Worm (Caenorhabditis elegans) whole organism, L4 larva: ENCODE data around the gene R08F11.4.

Experiments
- ceh-82 ChIP-seq: sonication (generic microtip); optimal IDR thresholded peaks from 2 replicates; lab custom pipeline; 2017; ENCODE audit warnings: missing biosample characterization, missing genetic modification characterization
- dmd-9 ChIP-seq: fragments of 200-800 bp; sonication (Bioruptor generic); IDR thresholded peaks from 2 replicates; pipeline ENCODE4 v1.3.6; 2022; ENCODE audit warnings: missing genetic modification reagents, missing genetic modification characterization, missing compliant biosample characterization
- tra-1 ChIP-seq: fragments of 200-800 bp; sonication (Bioruptor generic); IDR thresholded peaks from 2 replicates; pipeline ENCODE4 v1.3.6; 2022; ENCODE audit warnings: missing genetic modification reagents, missing genetic modification characterization, missing compliant biosample characterization

DNA sequence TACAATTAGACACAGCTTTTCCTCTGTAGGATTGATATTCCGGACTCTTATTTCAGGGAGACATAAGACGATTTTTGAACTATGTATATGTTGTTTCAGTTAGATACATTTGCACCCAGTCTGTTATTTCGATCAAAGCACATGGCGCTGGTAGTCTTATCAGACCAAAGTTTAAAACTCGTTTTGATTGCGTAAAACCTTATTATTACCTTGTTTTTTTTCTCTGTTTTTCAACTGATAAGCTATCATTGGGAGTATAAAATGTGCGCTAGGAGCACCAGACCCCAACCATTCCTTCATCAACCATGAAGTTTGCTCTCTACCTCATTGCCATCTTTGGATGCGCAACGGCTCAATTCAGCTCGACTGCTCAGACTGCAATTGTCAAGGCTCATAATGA lies 7.0 kb upstream of the R08F11.4 start, which contains the start of gene scl-12:
- TF ChIP-seq dmd-9 (GFP tag; lab: Robert Waterston, UW), result no peak
- no peak for TF ChIP-seq tra-1 (GFP tag; lab: Robert Waterston, UW)
- no peak for TF ChIP-seq ceh-82 (tag; lab: Kevin White, UChicago)
